Fruit fly (Drosophila melanogaster): Measurements from ENCODE around the gene Clp.

- TF ChIP-seq esn (GFP tag; optimal IDR thresholded peaks at IDR 0.05) (no peak), Hr39 (GFP tag; optimal IDR thresholded peaks at IDR 0.05) (no peak), CG11294 (GFP tag; IDR thresholded peaks at IDR 0.05) (no peak), CG15336 (GFP tag; IDR thresholded peaks at IDR 0.05) (no peak), OdsH (GFP tag; optimal IDR thresholded peaks at IDR 0.05) (no peak)
Observed at dm6 chr2L:776236-776635, 43.5 kb upstream of the Clp start, which contains the start of gene CG13946.

Data from whole organism, prepupa.